Worm (Caenorhabditis elegans) whole organism, L4 larva: ENCODE measurements around the gene K03H6.1.

Experiments
- F49E8.2 ChIP-seq: sonication (generic microtip); optimal IDR thresholded peaks from 2 replicates; lab custom pipeline; 2016; ENCODE audit warnings: missing compliant biosample characterization, mild to moderate bottlenecking, missing genetic modification characterization, borderline replicate concordance
- ceh-44 ChIP-seq: fragments of 200-800 bp; sonication (Bioruptor generic); IDR thresholded peaks from 2 replicates; pipeline ENCODE4 v1.3.6; 2022; ENCODE audit warnings: missing genetic modification reagents, missing genetic modification characterization, missing compliant biosample characterization
- dpl-1 ChIP-seq: fragments of 150-350 bp; optimal IDR thresholded peaks from 2 replicates; lab custom pipeline; 2014; ENCODE audit warnings: missing biosample characterization, missing genetic modification reagents, missing genetic modification characterization
- lin-13 ChIP-seq: fragments of 150-350 bp; optimal IDR thresholded peaks from 2 replicates; lab custom pipeline; 2014; ENCODE audit warnings: missing biosample characterization, missing genetic modification reagents, missing genetic modification characterization
- rbr-2 ChIP-seq: sonication (generic microtip); optimal IDR thresholded peaks from 2 replicates; lab custom pipeline; 2016; ENCODE audit warnings: missing genotype, missing genetic modification characterization, missing compliant biosample characterization
- unc-62 ChIP-seq, 3 experiments: fragments of 150-350 bp in 1 of 3; sonication (generic microtip); optimal IDR thresholded peaks in 2 of 3; peaks in 1 of 3; 1 replicate in 1 of 3; 2 replicates in 2 of 3; lab custom pipeline; 2014 to 2017; ENCODE audit warnings: missing biosample characterization in 3 of 3, missing genetic modification characterization in 3 of 3, missing genetic modification reagents in 3 of 3, missing genotype in 1 of 3

DNA sequence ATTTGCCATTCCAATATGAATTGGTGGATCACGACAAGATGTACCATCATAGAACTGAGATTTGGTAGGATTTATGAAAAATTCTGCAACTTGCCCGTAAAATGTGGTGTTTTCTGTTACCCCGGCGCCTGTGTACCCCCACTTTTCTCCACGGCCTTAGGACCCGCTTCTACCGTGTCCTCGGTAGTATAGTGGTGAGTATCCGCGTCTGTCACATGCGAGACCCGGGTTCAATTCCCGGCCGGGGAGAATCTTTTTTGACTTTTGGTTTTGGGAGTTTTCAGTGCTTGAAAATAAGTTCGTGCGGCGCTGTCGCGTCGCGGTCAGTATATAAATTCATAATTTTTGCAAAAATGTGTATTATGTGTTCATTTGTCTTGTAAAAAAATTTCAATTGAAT, 9.1 kb upstream of the K03H6.1 start:
- no peak for TF ChIP-seq lin-13 (GFP tag; lab: Kevin White, UChicago)
- TF ChIP-seq dpl-1 (GFP tag; lab: Kevin White, UChicago): no peak
- TF ChIP-seq ceh-44 (GFP tag; lab: Robert Waterston, UW): no peak
- peak; percentile 4 for TF ChIP-seq rbr-2 (tag; lab: Kevin White, UChicago)
- peak; percentile 23 for TF ChIP-seq F49E8.2
- TF ChIP-seq unc-62 (GFP tag; optimal IDR thresholded peaks at IDR 0.05 in 1 of 2; lab: Kevin White, UChicago): peak in 1 of 2 experiments; percentile 12
- no peak for TF ChIP-seq unc-62 (tag; optimal IDR thresholded peaks at IDR 0.05; lab: Kevin White, UChicago)
